Worm (Caenorhabditis elegans) whole organism, L3 larva: Measurements from ENCODE around the gene Y46H3D.1.
A peak's percentile ranks its signal among the peaks of the same experiment; 100 is the strongest.

Source experiments
- R02D3.7 ChIP-seq: fragments of 150-350 bp; optimal IDR thresholded peaks from 2 replicates; lab custom pipeline; 2014; ENCODE audit warnings: missing biosample characterization, missing genetic modification characterization
- ZK546.5 ChIP-seq: sonication (generic microtip); optimal IDR thresholded peaks from 2 replicates; lab custom pipeline; 2017; ENCODE audit warnings: missing biosample characterization, missing genetic modification characterization
- aly-2 ChIP-seq: fragments of 150-350 bp; optimal IDR thresholded peaks from 2 replicates; lab custom pipeline; 2014; ENCODE audit warnings: missing biosample characterization, missing genetic modification characterization
- ama-1 ChIP-seq: fragments of 150-350 bp; optimal IDR thresholded peaks from 2 replicates; lab custom pipeline; 2018
- ceh-16 ChIP-seq: sonication (generic microtip); optimal IDR thresholded peaks from 2 replicates; lab custom pipeline; 2017; ENCODE audit warnings: missing biosample characterization, missing genetic modification characterization
- ceh-28 ChIP-seq: fragments of 150-350 bp; optimal IDR thresholded peaks from 2 replicates; lab custom pipeline; 2014; ENCODE audit warnings: missing biosample characterization, missing genetic modification reagents, missing genetic modification characterization
- ceh-82 ChIP-seq: fragments of 150-350 bp; optimal IDR thresholded peaks from 2 replicates; lab custom pipeline; 2014; ENCODE audit warnings: missing biosample characterization, missing genetic modification characterization
- ceh-9 ChIP-seq: sonication (generic microtip); optimal IDR thresholded peaks from 2 replicates; lab custom pipeline; 2018; ENCODE audit warnings: missing biosample characterization, missing genetic modification characterization
- daf-12 ChIP-seq: fragments of 150-350 bp; optimal IDR thresholded peaks from 2 replicates; lab custom pipeline; 2014; ENCODE audit warnings: missing biosample characterization, missing genetic modification reagents, missing genetic modification characterization
- elt-1 ChIP-seq: fragments of 150-350 bp; optimal IDR thresholded peaks from 2 replicates; lab custom pipeline; 2014; ENCODE audit warnings: missing biosample characterization, missing genetic modification characterization
- elt-2 ChIP-seq: sonication (generic microtip); optimal IDR thresholded peaks from 2 replicates; lab custom pipeline; 2016; ENCODE audit warnings: missing genetic modification reagents, mild to moderate bottlenecking, missing genetic modification characterization, missing compliant biosample characterization
- elt-3 ChIP-seq, 3 experiments: fragments of 150-350 bp in 1 of 3; sonication (generic microtip) in 2 of 3; optimal IDR thresholded peaks; 2 replicates in 2 of 3; 4 replicates in 1 of 3; lab custom pipeline; 2014 to 2017; ENCODE audit warnings: missing biosample characterization in 3 of 3, missing genetic modification characterization in 3 of 3
- eor-1 ChIP-seq, 2 experiments: fragments of 150-350 bp; optimal IDR thresholded peaks; 2 replicates each; lab custom pipeline; 2014 to 2018; ENCODE audit warnings: missing biosample characterization in 2 of 2, missing genetic modification characterization in 2 of 2
- fkh-10 ChIP-seq: sonication (generic microtip); optimal IDR thresholded peaks from 2 replicates; lab custom pipeline; 2017; ENCODE audit warnings: missing biosample characterization, missing genetic modification reagents, missing genetic modification characterization
- fkh-2 ChIP-seq: fragments of 150-350 bp; optimal IDR thresholded peaks from 2 replicates; lab custom pipeline; 2014; ENCODE audit warnings: missing biosample characterization, missing genetic modification reagents, missing genetic modification characterization
- fos-1 ChIP-seq: fragments of 150-350 bp; optimal IDR thresholded peaks from 2 replicates; lab custom pipeline; 2014; ENCODE audit warnings: missing biosample characterization, missing genetic modification characterization
- hmg-11 ChIP-seq: sonication (generic microtip); optimal IDR thresholded peaks from 2 replicates; lab custom pipeline; 2016; ENCODE audit warnings: missing genetic modification characterization, missing compliant biosample characterization
- jun-1 ChIP-seq: fragments of 150-350 bp; optimal IDR thresholded peaks from 2 replicates; lab custom pipeline; 2014; ENCODE audit warnings: missing biosample characterization, missing genetic modification reagents, missing genetic modification characterization
- lin-15B ChIP-seq: fragments of 150-350 bp; optimal IDR thresholded peaks from 2 replicates; lab custom pipeline; 2014; ENCODE audit warnings: missing biosample characterization, missing genetic modification characterization
- lin-39 ChIP-seq: fragments of 150-350 bp; optimal IDR thresholded peaks from 2 replicates; lab custom pipeline; 2018; ENCODE audit warnings: missing biosample characterization, missing genetic modification reagents, missing genetic modification characterization
- lsy-12 ChIP-seq: sonication (generic microtip); optimal IDR thresholded peaks from 2 replicates; lab custom pipeline; 2016; ENCODE audit warnings: mild to moderate bottlenecking, missing genetic modification characterization, missing compliant biosample characterization
- mdl-1 ChIP-seq: fragments of 150-350 bp; optimal IDR thresholded peaks from 2 replicates; lab custom pipeline; 2014; ENCODE audit warnings: missing biosample characterization, missing genetic modification characterization
- mml-1 ChIP-seq: fragments of 150-350 bp; sonication (generic microtip); optimal IDR thresholded peaks from 3 replicates; lab custom pipeline; 2014; ENCODE audit warnings: missing biosample characterization, missing genetic modification characterization
- nhr-11 ChIP-seq: fragments of 150-350 bp; optimal IDR thresholded peaks from 2 replicates; lab custom pipeline; 2014; ENCODE audit warnings: missing biosample characterization, missing genetic modification characterization
- nhr-12 ChIP-seq: fragments of 150-350 bp; optimal IDR thresholded peaks from 2 replicates; lab custom pipeline; 2014; ENCODE audit warnings: missing biosample characterization, missing genetic modification characterization
- nhr-23 ChIP-seq: fragments of 150-350 bp; optimal IDR thresholded peaks from 2 replicates; lab custom pipeline; 2014; ENCODE audit warnings: missing biosample characterization, missing genetic modification reagents, missing genetic modification characterization
- nhr-237 ChIP-seq: fragments of 150-350 bp; optimal IDR thresholded peaks from 2 replicates; lab custom pipeline; 2014; ENCODE audit warnings: missing biosample characterization, missing genetic modification characterization
- nhr-25 ChIP-seq: sonication (generic microtip); optimal IDR thresholded peaks from 2 replicates; lab custom pipeline; 2017; ENCODE audit warnings: missing biosample characterization, missing genetic modification characterization
- nhr-28 ChIP-seq: fragments of 150-350 bp; optimal IDR thresholded peaks from 2 replicates; lab custom pipeline; 2014; ENCODE audit warnings: missing biosample characterization, missing genetic modification characterization
- nhr-43 ChIP-seq: sonication (generic microtip); optimal IDR thresholded peaks from 2 replicates; lab custom pipeline; 2016; ENCODE audit warnings: mild to moderate bottlenecking, missing genetic modification characterization, missing compliant biosample characterization; ENCODE audit not compliant: poor library complexity, severe bottlenecking
- nhr-67 ChIP-seq: fragments of 150-350 bp; optimal IDR thresholded peaks from 2 replicates; lab custom pipeline; 2014; ENCODE audit warnings: missing biosample characterization, missing genetic modification characterization
- nhr-77 ChIP-seq: fragments of 150-350 bp; optimal IDR thresholded peaks from 2 replicates; lab custom pipeline; 2014; ENCODE audit warnings: missing biosample characterization, missing genetic modification characterization
- pha-4 ChIP-seq: fragments of 150-350 bp; optimal IDR thresholded peaks from 2 replicates; lab custom pipeline; 2014; ENCODE audit warnings: missing biosample characterization, missing genetic modification reagents, missing genetic modification characterization
- pqm-1 ChIP-seq: fragments of 150-350 bp; optimal IDR thresholded peaks from 2 replicates; lab custom pipeline; 2017; ENCODE audit warnings: missing biosample characterization, missing genetic modification characterization, inconsistent platforms
- sea-2 ChIP-seq: fragments of 150-350 bp; sonication (generic microtip); optimal IDR thresholded peaks from 4 replicates; lab custom pipeline; 2014; ENCODE audit warnings: missing biosample characterization, missing genetic modification reagents, missing genetic modification characterization
- snpc-4 ChIP-seq: fragments of 150-350 bp; optimal IDR thresholded peaks from 2 replicates; lab custom pipeline; 2014; ENCODE audit warnings: missing biosample characterization, missing genetic modification characterization
- tbx-2 ChIP-seq: sonication (generic microtip); optimal IDR thresholded peaks from 2 replicates; lab custom pipeline; 2016; ENCODE audit warnings: mild to moderate bottlenecking, missing genetic modification characterization, missing compliant biosample characterization
- unc-39 ChIP-seq: sonication (generic microtip); optimal IDR thresholded peaks from 4 replicates; lab custom pipeline; 2017; ENCODE audit warnings: missing biosample characterization, missing genetic modification characterization
- zag-1 ChIP-seq: fragments of 150-350 bp; optimal IDR thresholded peaks from 2 replicates; lab custom pipeline; 2014; ENCODE audit warnings: missing biosample characterization, missing genetic modification characterization
- ztf-11 ChIP-seq: fragments of 150-350 bp; optimal IDR thresholded peaks from 2 replicates; lab custom pipeline; 2014; ENCODE audit warnings: missing biosample characterization, missing genetic modification characterization
- ztf-4 ChIP-seq: fragments of 150-350 bp; optimal IDR thresholded peaks from 2 replicates; lab custom pipeline; 2014; ENCODE audit warnings: missing biosample characterization, missing genetic modification characterization

Gene Y46H3D.1

ce11 chrV:1642199-1642598 is at the start of gene Y46H3D.1:
Gene Y46H3D.1, plus strand, starts transcription at chrV:1642499.
- no peak for TF ChIP-seq lin-39 (tag; lab: Kevin White, UChicago)
- TF ChIP-seq elt-3 (tag; optimal IDR thresholded peaks at IDR 0.05; lab: Kevin White, UChicago) = no peak

- TF ChIP-seq ama-1 (peak; percentile 63), fos-1 (tag; lab: Kevin White, UChicago) (no peak), nhr-67 (tag; lab: Kevin White, UChicago) (no peak), ceh-28 (tag; lab: Kevin White, UChicago) (peak; percentile 39), nhr-43 (tag; lab: Kevin White, UChicago) (peak; percentile 66), tbx-2 (no peak), lsy-12 (tag; lab: Kevin White, UChicago) (peak; percentile 5), zag-1 (tag; lab: Kevin White, UChicago) (no peak), nhr-77 (tag; lab: Kevin White, UChicago) (no peak), pqm-1 (no peak), ceh-82 (tag; lab: Kevin White, UChicago) (no peak), nhr-25 (peak; percentile 46), hmg-11 (tag; lab: Kevin White, UChicago) (no peak), snpc-4 (no peak), nhr-23 (tag; lab: Kevin White, UChicago) (peak; percentile 19), nhr-12 (tag; lab: Kevin White, UChicago) (no peak), R02D3.7 (tag; lab: Kevin White, UChicago) (no peak)
These were observed 48.4 kb upstream of the Y46H3D.1 start, which contains the start of gene F16B4.4 for ce11 chrV:1593799-1594420. Gene F16B4.4, plus strand, starts transcription at chrV:1594019.

- TF ChIP-seq nhr-12 (tag; lab: Kevin White, UChicago) (no peak), fos-1 (tag; lab: Kevin White, UChicago) (no peak), nhr-43 (tag; lab: Kevin White, UChicago) (peak; percentile 54), aly-2 (tag; lab: Kevin White, UChicago) (no peak), nhr-23 (tag; lab: Kevin White, UChicago) (peak; percentile 65), lin-15B (tag; lab: Kevin White, UChicago) (no peak)
These were observed 47.7 kb upstream of the Y46H3D.1 start for ce11 chrV:1594554-1595092.

ce11 chrV:1600561-1601088 is 41.7 kb upstream of the Y46H3D.1 start, which contains the start of gene F16B4.2:
Gene F16B4.2, plus strand, starts transcription at chrV:1601038.
- TF ChIP-seq hmg-11 (tag; lab: Kevin White, UChicago) (peak; percentile 13), snpc-4 (no peak)
- TF ChIP-seq, all 47 proteins: peak for 1

ce11 chrV:1607790-1608189 is 34.5 kb upstream of the Y46H3D.1 start, which contains the start of gene nhr-178:
Gene nhr-178, minus strand, starts transcription at chrV:1607953.
- TF ChIP-seq nhr-11 (no peak), elt-1 (no peak), ceh-9 (tag; lab: Kevin White, UChicago) (no peak), nhr-77 (tag; lab: Kevin White, UChicago) (no peak), daf-12 (tag; lab: Kevin White, UChicago) (no peak), pha-4 (tag; lab: Kevin White, UChicago) (peak; percentile 34), tbx-2 (no peak), nhr-23 (tag; lab: Kevin White, UChicago) (peak; percentile 15), ZK546.5 (tag; lab: Kevin White, UChicago) (no peak), elt-2 (tag; lab: Kevin White, UChicago) (peak; percentile 86), nhr-28 (tag; lab: Kevin White, UChicago) (no peak), nhr-67 (tag; lab: Kevin White, UChicago) (no peak), R02D3.7 (tag; lab: Kevin White, UChicago) (no peak), nhr-237 (tag; lab: Kevin White, UChicago) (no peak), mml-1 (tag; lab: Kevin White, UChicago) (no peak), lin-39 (tag; lab: Kevin White, UChicago) (no peak), mdl-1 (peak; percentile 13), jun-1 (peak; percentile 59), hmg-11 (tag; lab: Kevin White, UChicago) (no peak), nhr-25 (peak; percentile 9), ztf-11 (tag; lab: Kevin White, UChicago) (no peak), fos-1 (tag; lab: Kevin White, UChicago) (no peak), ama-1 (no peak), elt-3 (tag; optimal IDR thresholded peaks at IDR 0.05; lab: Kevin White, UChicago) (no peak), ztf-4 (tag; lab: Kevin White, UChicago) (no peak), zag-1 (tag; lab: Kevin White, UChicago) (no peak), lin-15B (tag; lab: Kevin White, UChicago) (no peak), eor-1 (tag; optimal IDR thresholded peaks at IDR 0.05; lab: Kevin White, UChicago) (no peak), aly-2 (tag; lab: Kevin White, UChicago) (no peak), fkh-2 (tag; lab: Kevin White, UChicago) (no peak), unc-39 (tag; lab: Kevin White, UChicago) (no peak), sea-2 (GFP tag; lab: Kevin White, UChicago) (no peak), ceh-16 (tag; lab: Kevin White, UChicago) (no peak), fkh-10 (GFP tag; lab: Kevin White, UChicago) (no peak), nhr-43 (tag; lab: Kevin White, UChicago) (no peak), ceh-82 (tag; lab: Kevin White, UChicago) (no peak)
